Fruit fly (Drosophila melanogaster) whole organism, wandering third instar larva: ENCODE results near the gene Art2.

Experiments
- CG32264 ChIP-seq: fragments of 200-800 bp; sonication (Bioruptor generic); optimal IDR thresholded peaks from 2 replicates; lab custom pipeline; 2016; ENCODE audit warnings: missing biosample characterization, missing genetic modification characterization
- fru ChIP-seq: fragments of 200-800 bp; sonication (Bioruptor generic); optimal IDR thresholded peaks from 3 replicates; lab custom pipeline; 2016; ENCODE audit warnings: missing biosample characterization, mild to moderate bottlenecking, missing genetic modification characterization
- h ChIP-seq: fragments of 200-800 bp; sonication (Bioruptor generic); optimal IDR thresholded peaks from 3 replicates; lab custom pipeline; 2016; ENCODE audit warnings: missing biosample characterization, mild to moderate bottlenecking, missing genetic modification characterization
- jim ChIP-seq: fragments of 175-275, 200-325 bp; sonication (Bioruptor generic); optimal IDR thresholded peaks from 2 replicates; lab custom pipeline; 2016; ENCODE audit warnings: missing biosample characterization, mild to moderate bottlenecking, missing genetic modification characterization

DNA sequence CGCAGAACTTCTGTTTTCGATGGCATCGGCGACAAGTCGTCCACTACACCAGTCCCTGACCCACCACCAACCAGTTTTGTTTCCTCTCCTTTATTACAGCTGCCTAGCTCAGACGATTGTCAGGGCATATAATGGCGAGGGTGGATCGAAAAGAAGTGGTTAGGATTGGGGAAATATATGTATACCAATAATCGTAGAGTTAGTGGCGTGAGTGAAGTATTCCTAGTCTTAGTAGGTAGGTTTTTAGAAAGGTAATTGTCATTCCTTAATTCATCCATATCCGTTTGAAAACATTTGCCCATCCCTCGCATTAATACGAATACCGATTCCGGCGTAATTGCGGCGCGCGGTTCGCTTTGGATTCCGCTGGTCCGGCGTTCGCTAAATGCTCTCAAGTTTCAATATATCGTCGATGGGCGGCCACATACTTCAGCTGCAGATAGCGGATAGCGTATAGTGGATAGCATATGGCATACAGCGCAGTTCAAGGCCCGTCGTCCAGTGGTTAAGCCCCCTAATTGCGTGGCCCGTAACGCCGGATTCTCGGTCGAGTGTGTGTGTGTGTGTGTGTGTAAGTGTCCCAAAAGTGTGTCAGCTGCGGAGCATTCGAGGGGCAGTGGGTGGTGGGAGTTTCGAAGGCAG, 28.2 kb downstream of the Art2 start:
- TF ChIP-seq h (no peak), jim (GFP tag; lab: Kevin White, UChicago) (no peak), fru (no peak), CG32264 (GFP tag; lab: Kevin White, UChicago) (no peak)
